Fruit fly (Drosophila melanogaster): Measurements from ENCODE around the gene Cip4.

Gene Cip4

dm6 chr3L:4353657-4354075, 10.2 kb downstream of the Cip4 start:
- TF ChIP-seq Hr39 (GFP tag; optimal IDR thresholded peaks at IDR 0.05) (peak; percentile 10), CG15336 (GFP tag; IDR thresholded peaks at IDR 0.05) (no peak), pdm3 (GFP tag; optimal IDR thresholded peaks at IDR 0.05) (no peak), CG3032 (tag; optimal IDR thresholded peaks at IDR 0.05) (peak; percentile 46), topi (GFP tag; optimal IDR thresholded peaks at IDR 0.05) (no peak), CG8632 (GFP tag; optimal IDR thresholded peaks at IDR 0.05) (peak; percentile 43), CG4318 (GFP tag; optimal IDR thresholded peaks at IDR 0.05) (peak; percentile 14), CG11902 (GFP tag; optimal IDR thresholded peaks at IDR 0.05) (no peak), Gug (GFP tag; IDR thresholded peaks at IDR 0.05) (no peak), fd85E (GFP tag; optimal IDR thresholded peaks at IDR 0.05) (no peak), esn (GFP tag; optimal IDR thresholded peaks at IDR 0.05) (peak; percentile 61), CG10669 (GFP tag; optimal IDR thresholded peaks at IDR 0.05) (peak; percentile 14), CG16779 (tag; optimal IDR thresholded peaks at IDR 0.05) (no peak), Hr4 (GFP tag; optimal IDR thresholded peaks at IDR 0.05) (no peak), dac (GFP tag; optimal IDR thresholded peaks at IDR 0.05) (no peak), Ets96B (tag; optimal IDR thresholded peaks at IDR 0.05) (peak; percentile 23), CG3919 (GFP tag; optimal IDR thresholded peaks at IDR 0.05) (peak; percentile 27), Eip75B (GFP tag; optimal IDR thresholded peaks at IDR 0.05) (peak; percentile 4), CG10631 (GFP tag; optimal IDR thresholded peaks at IDR 0.05) (peak; percentile 67), Lpt (GFP tag; optimal IDR thresholded peaks at IDR 0.05) (no peak), Met (GFP tag; optimal IDR thresholded peaks at IDR 0.05) (peak; percentile 44), OdsH (GFP tag; optimal IDR thresholded peaks at IDR 0.05) (peak; percentile 34), Eip93F (GFP tag; optimal IDR thresholded peaks at IDR 0.05) (no peak), Ets21C (GFP tag; optimal IDR thresholded peaks at IDR 0.05) (no peak), Eip78C (GFP tag) (peak; percentile 72), Sox14 (GFP tag; optimal IDR thresholded peaks at IDR 0.05) (peak; percentile 1), eg (GFP tag; IDR thresholded peaks at IDR 0.05) (no peak), CG7368 (GFP tag; optimal IDR thresholded peaks at IDR 0.05) (no peak), salr (GFP tag; optimal IDR thresholded peaks at IDR 0.05) (no peak), Sox15 (GFP tag; optimal IDR thresholded peaks at IDR 0.05) (no peak), fkh (GFP tag; optimal IDR thresholded peaks at IDR 0.05) (peak; percentile 73), dsx (GFP tag; optimal IDR thresholded peaks at IDR 0.05; ENCODE audit: poor library complexity, severe bottlenecking) (peak; percentile 8), CG8119 (GFP tag; IDR thresholded peaks at IDR 0.05) (no peak), CG6276 (GFP tag; optimal IDR thresholded peaks at IDR 0.05) (no peak), CG6792 (GFP tag; optimal IDR thresholded peaks at IDR 0.05) (peak; percentile 33), svp (GFP tag) (peak; percentile 65), CG6808 (GFP tag; optimal IDR thresholded peaks at IDR 0.05) (peak; percentile 1), Sox102F (GFP tag; optimal IDR thresholded peaks at IDR 0.05) (peak; percentile 22), CG8319 (GFP tag; optimal IDR thresholded peaks at IDR 0.05) (no peak), Hr38 (GFP tag; optimal IDR thresholded peaks at IDR 0.05) (no peak), fd59A (GFP tag; optimal IDR thresholded peaks at IDR 0.05) (peak; percentile 4), CG32006 (GFP tag; optimal IDR thresholded peaks at IDR 0.05) (peak; percentile 49), Blimp-1 (GFP tag; optimal IDR thresholded peaks at IDR 0.05) (no peak), acj6 (GFP tag; optimal IDR thresholded peaks at IDR 0.05) (peak; percentile 28), spab (GFP tag; optimal IDR thresholded peaks at IDR 0.05) (peak; percentile 28), vri (GFP tag; optimal IDR thresholded peaks at IDR 0.05) (peak; percentile 52), net (GFP tag; optimal IDR thresholded peaks at IDR 0.05) (no peak), cyc (GFP tag; optimal IDR thresholded peaks at IDR 0.05) (no peak), CG1621 (tag; optimal IDR thresholded peaks at IDR 0.05) (peak; percentile 6), ss (GFP tag; optimal IDR thresholded peaks at IDR 0.05) (peak in 1 of 2 experiments; percentile 29), CG31627 (GFP tag; optimal IDR thresholded peaks at IDR 0.05) (no peak), CG6163 (GFP tag; IDR thresholded peaks at IDR 0.05) (no peak; the same call in 2 of the 3 replicates)

Measured in whole organism, prepupa.